Fruit fly (Drosophila melanogaster) Kc167 (cell line): ENCODE measurements around the gene CG17298.

Experiments
- Myc ChIP-seq: fragments of >200 bp; optimal IDR thresholded peaks from 2 replicates; lab custom pipeline; 2017; ENCODE audit warnings: missing external identifiers
- Sin3A ChIP-seq: fragments of >200 bp; optimal IDR thresholded peaks from 2 replicates; lab custom pipeline; 2018; ENCODE audit warnings: missing external identifiers
- h ChIP-seq: fragments of >200 bp; optimal IDR thresholded peaks from 3 replicates; lab custom pipeline; 2018; ENCODE audit warnings: missing external identifiers
- insv ChIP-seq: fragments of >200 bp; optimal IDR thresholded peaks from 3 replicates; lab custom pipeline; 2018; ENCODE audit warnings: missing external identifiers
- psq ChIP-seq: fragments of >200 bp; optimal IDR thresholded peaks from 2 replicates; lab custom pipeline; 2017; ENCODE audit warnings: missing external identifiers
- ttk ChIP-seq: sonication (Bioruptor generic); optimal IDR thresholded peaks from 2 replicates; lab custom pipeline; 2017; ENCODE audit warnings: missing external identifiers

CG17298 gene

DNA sequence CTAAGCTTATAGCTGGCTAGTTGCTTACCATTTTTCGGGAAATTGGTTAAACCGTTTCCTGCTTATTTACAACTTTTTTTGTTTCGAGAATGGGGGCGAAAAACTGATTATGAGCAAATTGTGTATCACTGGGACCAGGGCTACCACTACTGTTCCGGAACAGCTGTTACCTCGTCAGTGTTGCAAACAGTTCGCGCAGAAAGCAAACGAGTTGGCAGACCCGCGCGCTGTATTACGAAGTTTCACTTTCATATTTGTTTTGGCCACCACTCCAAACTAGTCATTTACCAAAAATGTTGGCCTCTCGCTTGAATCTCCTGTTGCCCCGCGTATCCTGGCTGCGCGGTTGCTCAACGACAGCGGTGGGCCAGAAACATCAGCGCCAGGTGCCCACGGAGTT, 13.1 kb upstream of the CG17298 start, which contains the start of the genes AP-2sigma and Idi:
Gene AP-2sigma, minus strand, starts transcription at position 153 of the 400 bp plus-strand sequence.
Gene Idi, plus strand, starts transcription at position 204 of the 400 bp plus-strand sequence.
- no peak for TF ChIP-seq psq
- no peak for TF ChIP-seq Sin3A (lab: Kevin White, UChicago)
- TF ChIP-seq Myc (lab: Kevin White, UChicago): no peak
- TF ChIP-seq h: no peak

DNA sequence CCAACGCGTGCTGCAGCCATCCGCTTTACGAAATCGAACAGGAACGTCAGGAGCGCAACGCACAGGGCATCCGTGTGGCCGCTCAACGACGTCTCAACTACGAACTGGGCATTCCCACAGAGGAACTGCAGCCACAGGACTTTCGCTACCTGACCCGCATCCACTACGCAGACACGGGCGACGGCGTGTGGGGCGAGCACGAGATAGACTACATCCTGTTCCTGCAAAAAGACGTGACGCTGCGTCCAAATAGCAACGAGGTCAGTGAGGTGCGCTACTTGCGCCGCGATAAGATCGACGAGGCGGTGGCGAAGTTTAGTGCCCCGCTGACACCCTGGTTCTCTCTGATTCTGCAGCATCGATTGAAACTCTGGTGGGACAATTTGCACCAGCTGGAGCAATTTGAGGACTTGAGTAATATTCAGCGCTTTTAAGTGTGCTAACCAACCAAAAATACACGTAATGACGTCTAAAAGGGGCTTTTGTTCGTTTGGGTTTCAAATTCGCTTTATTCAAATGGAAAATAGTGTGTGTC, 12.3 kb upstream of the CG17298 start:
- peak; percentile 1 for TF ChIP-seq ttk (lab: Kevin White, UChicago)
- TF ChIP-seq Sin3A (lab: Kevin White, UChicago): no peak

DNA sequence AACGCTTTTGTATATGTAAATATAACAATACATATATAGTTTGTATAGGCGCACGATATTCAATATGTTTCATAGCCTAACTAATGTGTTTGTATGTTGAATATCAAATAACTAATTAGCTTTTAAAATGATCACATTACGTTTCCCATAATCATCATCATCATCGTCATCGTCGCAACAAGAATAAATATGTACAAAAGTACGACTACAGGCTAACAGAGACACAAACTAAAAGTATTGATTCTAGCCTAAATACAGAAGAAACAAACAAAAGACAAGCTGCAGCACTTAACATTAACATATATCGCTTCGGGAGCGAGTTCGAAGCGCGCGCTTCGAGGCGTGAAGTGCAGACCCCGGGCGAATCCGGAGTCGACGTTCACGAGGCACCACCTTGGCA, 11.8 kb upstream of the CG17298 start:
- TF ChIP-seq insv (lab: Kevin White, UChicago): no peak
- no peak for TF ChIP-seq h

DNA sequence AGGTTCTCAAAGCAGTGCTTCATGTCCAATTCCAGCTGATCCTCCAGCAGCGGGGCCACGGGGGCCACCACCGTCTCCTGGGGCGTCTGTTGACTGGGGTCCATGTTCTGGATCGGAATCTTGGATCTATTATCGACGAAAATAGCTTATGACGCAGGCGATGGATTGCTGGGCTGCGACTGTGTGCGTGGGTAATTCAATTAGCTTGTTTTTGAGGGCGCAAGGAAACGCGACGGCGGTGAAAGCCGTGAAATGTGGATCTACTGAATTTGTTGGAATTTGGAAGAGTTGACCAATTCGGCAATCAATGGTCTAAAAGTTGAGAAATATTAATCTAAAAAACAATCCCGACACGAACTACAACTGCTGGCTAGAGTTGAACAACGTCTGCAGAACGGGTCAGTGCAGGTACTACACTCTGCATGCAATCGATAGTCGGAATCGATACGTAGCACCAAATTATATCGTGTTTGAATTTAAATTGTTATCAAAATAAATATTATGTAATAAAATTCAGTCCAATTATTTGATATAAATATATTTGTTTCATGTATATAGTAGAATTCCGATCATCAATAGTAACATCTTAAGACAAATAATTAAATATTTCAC, 9.5 kb upstream of the CG17298 start, which contains the start of gene CG3308:
Gene CG3308, minus strand, starts transcription at position 391 of the 612 bp plus-strand sequence.
- TF ChIP-seq ttk (lab: Kevin White, UChicago): no peak
- TF ChIP-seq Sin3A (lab: Kevin White, UChicago): no peak
- no peak for TF ChIP-seq h
- TF ChIP-seq Myc (lab: Kevin White, UChicago): no peak
- TF ChIP-seq insv (lab: Kevin White, UChicago): no peak
- TF ChIP-seq psq: no peak

DNA sequence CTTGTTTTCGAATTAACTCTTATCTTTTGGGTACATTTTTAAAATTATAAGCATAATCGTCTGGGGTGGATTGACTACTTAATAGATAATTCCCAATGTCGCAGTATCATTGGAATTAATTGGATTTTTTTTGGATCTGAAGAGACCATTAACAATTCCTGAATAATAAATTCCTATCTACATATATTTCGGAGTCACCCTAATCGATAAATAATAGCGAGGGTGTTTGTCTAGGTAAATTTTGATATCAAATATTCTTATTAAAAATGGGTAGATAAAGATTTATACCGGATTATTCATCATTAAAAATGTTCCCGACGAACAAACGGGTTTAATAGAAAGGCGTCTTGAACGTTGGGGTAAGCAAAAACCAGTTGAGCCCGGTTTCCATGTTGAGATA, 8.1 kb upstream of the CG17298 start:
- TF ChIP-seq h (no peak), Sin3A (lab: Kevin White, UChicago) (no peak), psq (no peak), insv (lab: Kevin White, UChicago) (no peak)

DNA sequence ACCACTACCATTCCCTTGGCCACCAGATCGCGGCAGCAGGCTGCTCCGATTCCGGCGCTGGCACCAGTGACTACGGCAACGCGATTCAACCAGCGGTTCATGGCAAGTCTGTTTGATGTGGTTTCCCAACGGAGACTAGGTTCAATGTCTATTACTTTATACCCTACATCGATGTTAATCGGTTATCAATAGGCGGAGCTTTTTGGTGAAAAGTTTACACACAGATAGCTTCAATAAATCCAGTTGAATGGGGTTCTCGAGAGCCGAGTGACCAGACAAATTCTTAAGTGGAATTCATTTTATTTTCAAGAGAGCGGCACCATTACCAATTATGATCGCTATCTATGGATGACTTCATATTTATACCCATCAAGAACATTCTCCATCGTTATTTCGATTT, 6.9 kb upstream of the CG17298 start, which contains the start of gene CG3301:
Gene CG3301, minus strand, starts transcription at position 139 of the 400 bp plus-strand sequence.
- no peak for TF ChIP-seq psq
- no peak for TF ChIP-seq insv (lab: Kevin White, UChicago)
- no peak for TF ChIP-seq Myc (lab: Kevin White, UChicago)
- TF ChIP-seq h: no peak
- TF ChIP-seq ttk (lab: Kevin White, UChicago): no peak
- TF ChIP-seq Sin3A (lab: Kevin White, UChicago): no peak

DNA sequence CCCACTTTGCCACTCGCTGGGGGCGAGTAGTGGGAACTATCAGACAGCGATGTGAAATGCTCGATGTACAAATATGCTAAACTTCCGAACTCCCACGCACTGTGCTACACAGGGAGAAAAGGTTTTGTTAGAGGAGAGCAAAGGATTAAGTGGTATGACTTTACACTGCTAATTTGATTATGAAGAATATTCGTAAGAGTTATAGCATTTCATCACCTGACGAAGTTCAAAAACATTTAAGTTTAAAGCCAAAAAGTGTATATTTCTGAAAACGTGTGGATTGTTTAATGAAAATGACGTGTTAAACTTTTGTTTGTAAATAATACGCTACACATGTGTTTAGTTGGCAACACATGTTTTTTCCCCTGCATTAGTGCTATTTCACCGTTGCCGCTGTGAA, 5.5 kb downstream of the CG17298 start:
- no peak for TF ChIP-seq Myc (lab: Kevin White, UChicago)
- TF ChIP-seq ttk (lab: Kevin White, UChicago): no peak
- no peak for TF ChIP-seq Sin3A (lab: Kevin White, UChicago)
- TF ChIP-seq insv (lab: Kevin White, UChicago): no peak
- no peak for TF ChIP-seq h
- no peak for TF ChIP-seq psq

DNA sequence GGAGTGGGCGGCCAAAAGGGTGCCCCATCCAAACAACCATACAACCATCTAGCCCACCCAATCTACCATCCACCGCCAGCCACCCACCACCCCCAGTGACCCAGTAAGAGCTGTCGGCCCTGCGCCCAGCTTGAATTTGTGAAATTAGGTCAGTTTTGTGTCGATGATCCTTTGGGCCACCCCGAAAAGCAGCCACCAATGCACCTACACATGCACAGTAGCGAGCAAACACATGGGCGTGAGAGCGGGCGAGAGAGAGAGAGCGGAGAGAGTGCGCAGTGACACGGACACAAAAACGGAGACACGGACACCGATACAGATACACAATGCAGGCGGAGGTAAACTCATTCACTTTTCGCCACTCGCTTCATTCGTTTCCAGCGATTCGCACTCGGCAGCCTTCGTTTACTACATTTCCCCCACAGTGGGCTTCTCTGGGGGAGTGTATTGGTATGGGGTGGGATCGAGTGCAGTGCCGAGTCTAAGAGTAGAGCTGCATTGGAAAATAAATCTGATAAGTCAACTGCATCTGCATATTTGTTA, 6.1 kb downstream of the CG17298 start:
- TF ChIP-seq Sin3A (lab: Kevin White, UChicago) (no peak), Myc (lab: Kevin White, UChicago) (no peak), psq (no peak), h (no peak), insv (lab: Kevin White, UChicago) (no peak), ttk (lab: Kevin White, UChicago) (no peak)

DNA sequence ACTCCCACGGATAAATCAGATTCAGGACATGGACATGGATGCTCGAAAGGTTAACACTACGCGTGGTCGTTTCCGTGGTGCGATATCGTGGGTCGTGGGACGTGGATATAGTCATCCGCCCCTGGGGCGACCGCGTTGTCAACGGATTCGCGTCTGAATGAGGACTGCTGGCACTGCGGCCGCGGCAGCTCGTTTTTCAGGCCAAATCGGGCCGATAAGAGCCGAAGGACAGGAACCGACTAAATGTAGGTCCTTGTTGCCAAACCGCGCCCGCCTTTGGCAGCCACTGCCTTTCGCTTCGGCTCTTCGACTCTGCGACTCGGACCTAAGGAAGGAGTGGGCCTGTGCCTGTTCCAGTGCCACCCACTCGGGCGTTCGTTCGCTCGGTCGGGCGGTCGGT, 10.8 kb downstream of the CG17298 start, which contains the start of gene SIFaR:
Gene SIFaR, minus strand, starts transcription at position 166 of the 400 bp plus-strand sequence.
- TF ChIP-seq insv (lab: Kevin White, UChicago) (no peak), ttk (lab: Kevin White, UChicago) (no peak), h (no peak), Myc (lab: Kevin White, UChicago) (no peak), Sin3A (lab: Kevin White, UChicago) (no peak), psq (no peak)

DNA sequence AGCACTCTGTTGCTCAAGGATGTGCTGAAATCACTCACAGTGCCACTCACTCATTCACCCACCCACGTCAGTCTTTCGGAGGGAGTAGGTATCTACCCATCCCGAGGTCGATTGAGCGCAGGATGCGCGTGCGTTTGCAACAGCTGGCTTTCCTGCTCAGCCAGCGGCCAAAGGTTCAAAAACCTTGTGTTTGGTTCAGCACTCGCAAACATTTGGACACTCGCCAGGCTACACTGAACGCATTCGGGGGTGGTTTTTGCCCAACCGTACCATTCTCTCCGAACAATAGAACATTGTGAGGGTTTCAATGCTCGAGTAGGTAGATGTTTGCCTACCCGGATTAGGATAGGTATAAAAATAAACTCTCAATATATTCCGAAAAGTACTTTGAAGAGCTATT, 12.0 kb downstream of the CG17298 start:
- TF ChIP-seq insv (lab: Kevin White, UChicago) (no peak), h (no peak), ttk (lab: Kevin White, UChicago) (no peak), Myc (lab: Kevin White, UChicago) (no peak), psq (no peak), Sin3A (lab: Kevin White, UChicago) (no peak)

DNA sequence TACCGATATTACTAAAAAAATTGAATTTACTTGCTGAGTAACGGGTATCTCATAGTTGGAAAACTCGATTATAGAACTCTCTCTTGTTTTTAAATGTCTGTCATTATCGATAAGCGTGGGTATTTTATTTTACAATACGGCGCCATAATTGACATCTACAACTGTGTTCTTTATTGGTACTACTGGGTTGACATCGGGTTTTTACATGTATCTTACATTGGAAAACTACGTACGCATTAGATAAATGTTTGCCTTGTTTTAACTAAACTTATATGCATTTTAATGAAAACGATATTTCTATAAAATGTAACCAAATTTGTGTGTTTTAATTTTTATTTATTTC, 12.7 kb downstream of the CG17298 start:
- TF ChIP-seq Myc (lab: Kevin White, UChicago) (no peak), h (no peak), insv (lab: Kevin White, UChicago) (no peak)

DNA sequence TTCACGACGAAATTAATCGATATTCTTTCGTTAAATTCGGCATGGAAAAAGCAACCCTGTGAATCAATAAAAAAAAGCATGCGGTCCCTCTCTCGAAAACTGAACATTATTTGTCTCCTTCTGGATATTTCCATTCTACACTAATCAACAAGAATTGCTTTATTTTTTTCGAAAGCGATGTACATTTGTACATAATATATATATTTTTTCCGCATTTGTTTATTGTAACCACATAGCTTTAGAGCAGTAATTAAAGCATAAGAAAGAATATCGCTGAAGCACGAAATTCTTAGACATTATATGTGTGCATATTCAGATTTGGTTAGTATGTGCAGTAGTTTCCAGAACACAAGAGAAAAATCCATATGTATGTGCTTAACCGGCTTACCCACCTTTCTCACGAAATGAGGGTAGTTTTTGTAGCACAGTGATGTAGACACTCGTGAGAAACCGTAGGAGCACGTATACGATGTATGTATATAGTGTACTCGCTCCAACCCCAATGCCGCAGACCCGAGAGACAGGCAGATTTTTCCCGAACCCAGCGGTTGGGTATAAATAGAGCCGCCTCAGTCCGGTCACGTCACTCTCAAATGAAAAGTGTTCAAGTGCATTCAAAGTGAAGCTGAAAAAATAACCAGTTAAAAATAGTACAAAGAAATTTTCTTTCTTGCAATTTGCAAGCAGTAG, 13.2 kb downstream of the CG17298 start:
- TF ChIP-seq insv (lab: Kevin White, UChicago) (no peak), ttk (lab: Kevin White, UChicago) (no peak)
